Fruit fly (Drosophila melanogaster): Measurements from ENCODE around the gene orb2.

The orb2 gene

dm6 chr3L:8985848-8986320 is 31.6 kb upstream of the orb2 start, which contains the start of gene Galk (continued):
- TF ChIP-seq CG9932 (GFP tag; IDR thresholded peaks at IDR 0.05), result peak; percentile 87
- TF ChIP-seq sr (GFP tag; IDR thresholded peaks at IDR 0.05), result no peak
- TF ChIP-seq z (GFP tag; IDR thresholded peaks at IDR 0.05), result no peak
- TF ChIP-seq dysf (GFP tag; IDR thresholded peaks at IDR 0.05), result peak; percentile 69
- peak; percentile 4; the same call in 1 of the 2 replicates for TF ChIP-seq Ravus (GFP tag; IDR thresholded peaks at IDR 0.05)
- TF ChIP-seq CG2202 (tag; optimal IDR thresholded peaks at IDR 0.05), result no peak
- TF ChIP-seq CTCF (GFP tag; optimal IDR thresholded peaks at IDR 0.05), result no peak
- no peak for TF ChIP-seq CG13287 (GFP tag; IDR thresholded peaks at IDR 0.05; ENCODE audit: partially characterized antibody)
- peak; percentile 60 for TF ChIP-seq CG11398 (GFP tag; optimal IDR thresholded peaks at IDR 0.05)
- TF ChIP-seq CG11456 (GFP tag; IDR thresholded peaks at IDR 0.05), result peak; percentile 90
- no peak for TF ChIP-seq CG10462 (GFP tag; optimal IDR thresholded peaks at IDR 0.05)
- peak; percentile 83 for TF ChIP-seq ATbp (GFP tag; optimal IDR thresholded peaks at IDR 0.05)
- TF ChIP-seq hb (GFP tag; IDR thresholded peaks at IDR 0.05; ENCODE audit: partially characterized antibody), result no peak
- no peak for TF ChIP-seq CG32767 (GFP tag; IDR thresholded peaks at IDR 0.05)
- no peak for TF ChIP-seq hkb (optimal IDR thresholded peaks at IDR 0.05)
- peak; percentile 65 for TF ChIP-seq hkb (GFP tag; IDR thresholded peaks at IDR 0.05)
- no peak for TF ChIP-seq Spps (tag; optimal IDR thresholded peaks at IDR 0.05)
- peak; percentile 67 for TF ChIP-seq Fer3 (tag; optimal IDR thresholded peaks at IDR 0.05)
- TF ChIP-seq Camta (GFP tag; optimal IDR thresholded peaks at IDR 0.05), result no peak
- TF ChIP-seq emc (GFP tag; optimal IDR thresholded peaks at IDR 0.05), result peak; percentile 1
- TF ChIP-seq mirr (GFP tag; optimal IDR thresholded peaks at IDR 0.05), result peak; percentile 93
- peak; percentile 27 for TF ChIP-seq CG8944 (GFP tag; optimal IDR thresholded peaks at IDR 0.05)
- no peak; the same call in 1 of the 2 replicates for TF ChIP-seq MBD-R2 (GFP tag; IDR thresholded peaks at IDR 0.05)
- peak; percentile 77 for TF ChIP-seq CG6813 (GFP tag; optimal IDR thresholded peaks at IDR 0.05)
- no peak; the same call in 2 of the 3 replicates for TF ChIP-seq CG17361 (GFP tag; IDR thresholded peaks at IDR 0.05)
- TF ChIP-seq Lhr (GFP tag; optimal IDR thresholded peaks at IDR 0.05), result no peak
- peak; percentile 82 for TF ChIP-seq mam (GFP tag; optimal IDR thresholded peaks at IDR 0.05)
- TF ChIP-seq zen (tag; optimal IDR thresholded peaks at IDR 0.05), result no peak
- peak; percentile 38 for TF ChIP-seq Blimp-1 (GFP tag; optimal IDR thresholded peaks at IDR 0.05)
- no peak for TF ChIP-seq trem (tag; optimal IDR thresholded peaks at IDR 0.05)
- no peak for TF ChIP-seq usp (GFP tag; optimal IDR thresholded peaks at IDR 0.05)
- peak; percentile 46 for TF ChIP-seq Hmr (GFP tag; optimal IDR thresholded peaks at IDR 0.05)
- TF ChIP-seq amos (GFP tag; IDR thresholded peaks at IDR 0.05; ENCODE audit: partially characterized antibody), result no peak
- peak in 1 of 2 experiments; percentile 25 for TF ChIP-seq Hr51 (GFP tag; optimal IDR thresholded peaks at IDR 0.05)
- TF ChIP-seq C15 (GFP tag; IDR thresholded peaks at IDR 0.05), result 0 out of 3 replicates have a peak, but pooled peaks have one; percentile 57
- peak; percentile 31; the same call in 1 of the 2 replicates for TF ChIP-seq cas (GFP tag; IDR thresholded peaks at IDR 0.05)
- TF ChIP-seq E2f1 (GFP tag; IDR thresholded peaks at IDR 0.05), result peak; percentile 71
- no peak for TF ChIP-seq pan (optimal IDR thresholded peaks at IDR 0.05)
- TF ChIP-seq pan (GFP tag; optimal IDR thresholded peaks at IDR 0.05 in 1 of 2, IDR thresholded peaks at IDR 0.05 in 1 of 2), result peak in 1 of 2 experiments; percentile 81
- TF ChIP-seq wor (GFP tag; IDR thresholded peaks at IDR 0.05), result no peak
- TF ChIP-seq CG15514 (GFP tag; optimal IDR thresholded peaks at IDR 0.05), result peak; percentile 72
- no peak for TF ChIP-seq Dll (GFP tag; IDR thresholded peaks at IDR 0.05; ENCODE audit: partially characterized antibody)
- no peak for TF ChIP-seq ash1 (GFP tag; optimal IDR thresholded peaks at IDR 0.05)
- peak; percentile 17 for TF ChIP-seq Bteb2 (GFP tag; optimal IDR thresholded peaks at IDR 0.05)
- peak; percentile 33 for TF ChIP-seq CG7987 (GFP tag; optimal IDR thresholded peaks at IDR 0.05)
- peak; percentile 74 for TF ChIP-seq Asciz (GFP tag; optimal IDR thresholded peaks at IDR 0.05)
- peak; percentile 66 for TF ChIP-seq Side (GFP tag; optimal IDR thresholded peaks at IDR 0.05)
- peak; percentile 10 for TF ChIP-seq Hsf (GFP tag; optimal IDR thresholded peaks at IDR 0.05)
- peak; percentile 45 for TF ChIP-seq CG5180 (GFP tag; optimal IDR thresholded peaks at IDR 0.05)
- peak; percentile 28; the same call in 1 of the 2 replicates for TF ChIP-seq danr (GFP tag; IDR thresholded peaks at IDR 0.05)
- peak; percentile 37 for TF ChIP-seq pfk (GFP tag; optimal IDR thresholded peaks at IDR 0.05)

Measured in whole organism, embryonic.